Fruit fly (Drosophila melanogaster) whole organism, embryonic: ENCODE results near the gene CG32985.

Experiments
- CG10147 ChIP-seq: fragments of 200-800 bp; sonication (Bioruptor generic); optimal IDR thresholded peaks from 2 replicates; lab custom pipeline; 2019; ENCODE audit warnings: missing biosample characterization, mild to moderate bottlenecking, missing genetic modification characterization, moderate library complexity
- CG10267 ChIP-seq: fragments of 200-800 bp; sonication (Bioruptor generic); optimal IDR thresholded peaks from 2 replicates; lab custom pipeline; 2018; ENCODE audit warnings: missing biosample characterization, mild to moderate bottlenecking, missing genetic modification characterization, moderate library complexity
- CG10654 ChIP-seq: fragments of 200-800 bp; sonication (Bioruptor generic); optimal IDR thresholded peaks from 2 replicates; lab custom pipeline; 2016; ENCODE audit warnings: missing biosample characterization, missing genetic modification characterization
- CG10979 ChIP-seq: fragments of 200-800 bp; sonication (Bioruptor generic); optimal IDR thresholded peaks from 2 replicates; lab custom pipeline; 2018; ENCODE audit warnings: missing biosample characterization, mild to moderate bottlenecking, missing genetic modification characterization, moderate library complexity
- CG11085 ChIP-seq: fragments of 200-800 bp; sonication (Bioruptor generic); IDR thresholded peaks from 2 replicates; pipeline ENCODE4 v1.3.6; 2022; ENCODE audit warnings: missing biosample characterization, missing genetic modification characterization
- CG11456 ChIP-seq: fragments of 200-800 bp; sonication (Bioruptor generic); IDR thresholded peaks from 3 replicates; pipeline ENCODE4 v1.3.6; 2022; ENCODE audit warnings: missing biosample characterization, missing genetic modification characterization
- CG12104 ChIP-seq: fragments of 200-800 bp; sonication (Bioruptor generic); optimal IDR thresholded peaks from 3 replicates; lab custom pipeline; 2016; ENCODE audit warnings: missing biosample characterization, missing genetic modification characterization
- CG12769 ChIP-seq: fragments of 200-800 bp; sonication (Bioruptor generic); optimal IDR thresholded peaks from 2 replicates; lab custom pipeline; 2019; ENCODE audit warnings: missing biosample characterization, mild to moderate bottlenecking, missing genetic modification characterization, moderate library complexity
- CG13775 ChIP-seq: fragments of 200-800 bp; sonication (Bioruptor generic); optimal IDR thresholded peaks from 3 replicates; lab custom pipeline; 2017; ENCODE audit warnings: missing biosample characterization, mild to moderate bottlenecking, missing genetic modification characterization
- CG14014 ChIP-seq: fragments of 200-800 bp; sonication (Bioruptor generic); IDR thresholded peaks from 2 replicates; pipeline ENCODE4 v1.3.6; 2022; ENCODE audit warnings: missing biosample characterization, missing genetic modification characterization
- CG15479 ChIP-seq: fragments of 200-800 bp; sonication (Bioruptor generic); optimal IDR thresholded peaks from 3 replicates; lab custom pipeline; 2019; ENCODE audit warnings: missing biosample characterization, mild to moderate bottlenecking, missing genetic modification characterization, moderate library complexity
- CG1602 ChIP-seq: fragments of 200-800 bp; sonication (Bioruptor generic); optimal IDR thresholded peaks from 3 replicates; lab custom pipeline; 2016; ENCODE audit warnings: missing biosample characterization, missing genetic modification characterization
- CG16813 ChIP-seq: fragments of 200-800 bp; sonication (Bioruptor generic); IDR thresholded peaks from 3 replicates; pipeline ENCODE4 v1.3.6; 2022; ENCODE audit warnings: missing biosample characterization, missing genetic modification characterization; ENCODE audit not compliant: partially characterized antibody
- CG16863 ChIP-seq: fragments of 200-800 bp; sonication (Bioruptor generic); optimal IDR thresholded peaks from 3 replicates; lab custom pipeline; 2016; ENCODE audit warnings: missing biosample characterization, missing genetic modification characterization
- CG31441 ChIP-seq: fragments of 200-800 bp; sonication (Bioruptor generic); IDR thresholded peaks from 2 replicates; pipeline ENCODE4 v1.3.6; 2022; ENCODE audit warnings: missing biosample characterization, missing genetic modification characterization
- CG4360 ChIP-seq: fragments of 200-800 bp; sonication (Bioruptor generic); IDR thresholded peaks from 2 replicates; pipeline ENCODE4 v1.3.6; 2022; ENCODE audit warnings: missing biosample characterization, missing genetic modification characterization
- CG4404 ChIP-seq: fragments of 200-800 bp; sonication (Bioruptor generic); IDR thresholded peaks from 2 replicates; pipeline ENCODE4 v1.3.6; 2022; ENCODE audit warnings: missing biosample characterization, missing genetic modification characterization
- CG4854 ChIP-seq: fragments of 200-800 bp; sonication (Bioruptor generic); optimal IDR thresholded peaks from 2 replicates; lab custom pipeline; 2016; ENCODE audit warnings: missing biosample characterization, missing genetic modification characterization, inconsistent platforms
- CG5180 ChIP-seq: fragments of 200-800 bp; sonication (Bioruptor generic); optimal IDR thresholded peaks from 3 replicates; lab custom pipeline; 2017; ENCODE audit warnings: missing biosample characterization, missing genetic modification characterization, mild to moderate bottlenecking, moderate library complexity, missing genetic modification reagents
- CG7271 ChIP-seq: fragments of 200-800 bp; sonication (Bioruptor generic); optimal IDR thresholded peaks from 2 replicates; lab custom pipeline; 2018; ENCODE audit warnings: missing biosample characterization, mild to moderate bottlenecking, missing genetic modification characterization, moderate library complexity
- CG9932 ChIP-seq: fragments of 200-800 bp; sonication (Bioruptor generic); IDR thresholded peaks from 2 replicates; pipeline ENCODE4 v1.3.6; 2022; ENCODE audit warnings: missing biosample characterization, missing genetic modification characterization
- CHES-1-like ChIP-seq: fragments of 200-800 bp; sonication (Bioruptor generic); optimal IDR thresholded peaks from 2 replicates; lab custom pipeline; 2016; ENCODE audit warnings: missing biosample characterization, missing genetic modification characterization
- D ChIP-seq, 2 experiments: fragments of 200-800 bp in 1 of 2; fragments of >200 bp in 1 of 2; sonication (Bioruptor generic) in 1 of 2; optimal IDR thresholded peaks; 2 replicates in 1 of 2; 3 replicates in 1 of 2; lab custom pipeline; 2017; ENCODE audit warnings: mild to moderate bottlenecking in 1 of 2, missing biosample characterization in 1 of 2, missing genetic modification characterization in 1 of 2, missing genetic modification reagents in 1 of 2
- HLHmδ ChIP-seq: fragments of 200-800 bp; sonication (Bioruptor generic); optimal IDR thresholded peaks from 2 replicates; lab custom pipeline; 2018; ENCODE audit warnings: missing biosample characterization, mild to moderate bottlenecking, missing genetic modification characterization, moderate library complexity
- Hey ChIP-seq: fragments of 200-800 bp; sonication (Bioruptor generic); optimal IDR thresholded peaks from 3 replicates; lab custom pipeline; 2018; ENCODE audit warnings: missing biosample characterization, mild to moderate bottlenecking, missing genetic modification characterization
- HmgD ChIP-seq: fragments of 200-800 bp; sonication (Bioruptor generic); optimal IDR thresholded peaks from 3 replicates; lab custom pipeline; 2016; ENCODE audit warnings: missing biosample characterization, missing genetic modification characterization
- Mad ChIP-seq: fragments of 200-800 bp; sonication (Bioruptor generic); optimal IDR thresholded peaks from 2 replicates; lab custom pipeline; 2016; ENCODE audit warnings: missing biosample characterization, missing genetic modification characterization
- Med ChIP-seq: fragments of 200-800 bp; sonication (Bioruptor generic); peaks from one replicate; lab custom pipeline; 2016; ENCODE audit warnings: missing biosample characterization, missing genetic modification characterization, mild to moderate bottlenecking, inconsistent platforms, moderate library complexity
- Meics ChIP-seq: fragments of 200-800 bp; sonication (Bioruptor generic); optimal IDR thresholded peaks from 2 replicates; lab custom pipeline; 2017; ENCODE audit warnings: missing biosample characterization, mild to moderate bottlenecking, missing genetic modification characterization
- Nf-YC ChIP-seq: fragments of 200-800 bp; optimal IDR thresholded peaks from 3 replicates; lab custom pipeline; 2019; ENCODE audit warnings: missing biosample characterization, mild to moderate bottlenecking, missing genetic modification characterization, moderate library complexity
- Oaz ChIP-seq: fragments of 200-800 bp; sonication (Bioruptor generic); IDR thresholded peaks from 2 replicates; pipeline ENCODE4 v1.3.6; 2022; ENCODE audit warnings: missing biosample characterization, missing genetic modification characterization
- TFAM ChIP-seq: fragments of 200-800 bp; sonication (Bioruptor generic); optimal IDR thresholded peaks from 2 replicates; lab custom pipeline; 2017; ENCODE audit warnings: missing biosample characterization, missing genetic modification characterization, inconsistent platforms
- Taf1 ChIP-seq: fragments of 200-800 bp; sonication (Bioruptor generic); IDR thresholded peaks from 2 replicates; pipeline ENCODE4 v1.3.6; 2022; ENCODE audit warnings: missing biosample characterization, missing genetic modification characterization
- cg ChIP-seq: fragments of 200-800 bp; sonication (Bioruptor generic); optimal IDR thresholded peaks from 3 replicates; lab custom pipeline; 2019; ENCODE audit warnings: missing biosample characterization, mild to moderate bottlenecking, missing genetic modification characterization, moderate library complexity
- dmrt99B ChIP-seq: fragments of 200-800 bp; sonication (Bioruptor generic); optimal IDR thresholded peaks from 2 replicates; lab custom pipeline; 2018; ENCODE audit warnings: missing biosample characterization, mild to moderate bottlenecking, missing genetic modification characterization, moderate library complexity
- gem ChIP-seq: fragments of 200-800 bp; sonication (Bioruptor generic); optimal IDR thresholded peaks from 2 replicates; lab custom pipeline; 2019; ENCODE audit warnings: missing biosample characterization, mild to moderate bottlenecking, missing genetic modification characterization, moderate library complexity
- gt ChIP-seq: fragments of 200-800 bp; sonication (Bioruptor generic); IDR thresholded peaks from 2 replicates; pipeline ENCODE4 v1.3.6; 2022; ENCODE audit warnings: missing biosample characterization, missing genetic modification characterization
- jing ChIP-seq: fragments of 200-800 bp; sonication (Bioruptor generic); optimal IDR thresholded peaks from 2 replicates; lab custom pipeline; 2018; ENCODE audit warnings: missing biosample characterization, mild to moderate bottlenecking, missing genetic modification characterization
- jumu ChIP-seq: fragments of 200-800 bp; sonication (Bioruptor generic); optimal IDR thresholded peaks from 3 replicates; lab custom pipeline; 2016; ENCODE audit warnings: missing biosample characterization, missing genetic modification characterization
- lmd ChIP-seq: fragments of 200-800 bp; sonication (Bioruptor generic); IDR thresholded peaks from 2 replicates; pipeline ENCODE4 v1.3.6; 2022; ENCODE audit warnings: missing biosample characterization, missing genetic modification characterization
- mld ChIP-seq: fragments of 200-800 bp; sonication (Bioruptor generic); IDR thresholded peaks from 3 replicates; pipeline ENCODE4 v1.3.6; 2022; ENCODE audit warnings: missing biosample characterization, missing genetic modification characterization; ENCODE audit not compliant: partially characterized antibody
- onecut ChIP-seq: fragments of 200-800 bp; sonication (Bioruptor generic); IDR thresholded peaks from 2 replicates; pipeline ENCODE4 v1.3.6; 2022; ENCODE audit warnings: missing biosample characterization, missing genetic modification characterization
- otp ChIP-seq: fragments of 200-800 bp; sonication (Bioruptor generic); IDR thresholded peaks from 3 replicates; pipeline ENCODE4, ENCODE4 v1.3.6; 2022; ENCODE audit warnings: missing biosample characterization, missing genetic modification characterization
- pnt ChIP-seq: fragments of 200-800 bp; sonication (Bioruptor generic); optimal IDR thresholded peaks from 3 replicates; lab custom pipeline; 2016; ENCODE audit warnings: missing biosample characterization, missing genetic modification characterization
- salm ChIP-seq: fragments of 200-800 bp; sonication (Bioruptor generic); optimal IDR thresholded peaks from 2 replicates; lab custom pipeline; 2018; ENCODE audit warnings: missing biosample characterization, mild to moderate bottlenecking, missing genetic modification characterization
- tup ChIP-seq: fragments of 200-800 bp; sonication (Bioruptor generic); optimal IDR thresholded peaks from 2 replicates; lab custom pipeline; 2016; ENCODE audit warnings: missing biosample characterization, mild to moderate bottlenecking, missing genetic modification characterization, moderate library complexity
- wek ChIP-seq: fragments of 200-800 bp; sonication (Bioruptor generic); optimal IDR thresholded peaks from 3 replicates; lab custom pipeline; 2018; ENCODE audit warnings: missing biosample characterization, mild to moderate bottlenecking, missing genetic modification characterization, moderate library complexity
- z ChIP-seq: fragments of 200-800 bp; sonication (Bioruptor generic); IDR thresholded peaks from 3 replicates; pipeline ENCODE4 v1.3.6; 2022; ENCODE audit warnings: missing biosample characterization, missing genetic modification characterization

CG32985 gene

DNA sequence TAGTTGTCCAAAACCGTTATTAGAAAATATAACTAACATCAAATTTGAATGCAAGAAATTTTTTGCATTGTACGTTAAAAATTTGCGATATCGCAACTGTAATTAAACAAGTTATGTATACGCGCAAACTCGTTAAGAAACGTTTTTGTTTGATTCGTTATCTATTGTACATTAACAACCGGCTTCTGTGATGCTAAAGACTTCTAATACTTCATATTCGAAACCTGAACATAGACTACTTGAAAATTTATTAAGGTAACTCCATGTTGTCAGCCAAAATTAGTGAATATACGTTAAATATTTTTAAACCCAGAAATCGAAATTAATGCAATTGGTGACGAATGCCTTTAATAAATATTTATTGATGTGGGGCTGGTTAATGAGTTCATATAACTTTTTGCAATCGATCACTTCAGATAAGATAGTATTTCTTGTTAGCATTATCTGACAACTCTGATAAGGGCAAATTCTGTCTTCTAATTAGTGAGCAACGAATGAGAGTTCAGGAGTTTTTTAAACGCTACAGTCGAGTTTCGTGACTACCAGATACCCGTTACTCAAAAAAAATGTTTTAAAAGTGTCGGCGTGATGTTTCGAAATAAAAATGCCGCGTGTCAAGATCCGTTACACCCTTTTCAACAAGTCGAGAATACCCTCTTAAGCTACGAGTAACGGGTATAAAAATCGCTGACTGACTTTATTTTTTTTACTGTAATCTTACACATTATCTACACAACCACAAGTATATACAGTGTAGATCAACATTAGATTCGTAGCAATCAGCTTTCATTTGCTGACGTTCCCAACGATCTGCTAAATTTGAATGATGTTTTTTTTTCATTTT is 9.9 kb upstream of the CG32985 start (continued):
- TF ChIP-seq CG9932 (peak; percentile 65), Med (GFP tag; lab: Kevin White, UChicago) (peak; percentile 93), CG16863 (peak; percentile 6), Taf1 (GFP tag; lab: Robert Waterston, UW) (no peak), z (GFP tag; lab: Robert Waterston, UW) (no peak), jing (GFP tag; lab: Kevin White, UChicago) (no peak), CHES-1-like (GFP tag; lab: Kevin White, UChicago) (peak; percentile 17), CG4854 (no peak), CG5180 (GFP tag; lab: Kevin White, UChicago) (peak; percentile 5), CG12104 (no peak), wek (GFP tag; lab: Kevin White, UChicago) (peak; percentile 10), onecut (GFP tag; lab: Robert Waterston, UW) (no peak), otp (GFP tag; lab: Robert Waterston, UW) (peak; percentile 38; the same call in 1 of the 3 replicates), CG11085 (peak; percentile 31; the same call in 1 of the 2 replicates), CG14014 (GFP tag; lab: Robert Waterston, UW) (peak; percentile 61; the same call in 1 of the 2 replicates), CG15479 (GFP tag; lab: Kevin White, UChicago) (no peak), HLHmδ (GFP tag; lab: Kevin White, UChicago) (no peak), Oaz (GFP tag; lab: Robert Waterston, UW) (no peak), salm (no peak), CG31441 (0 out of 2 replicates have a peak, but pooled peaks have one; percentile 37), dmrt99B (tag; lab: Kevin White, UChicago) (peak; percentile 37), lmd (GFP tag; lab: Robert Waterston, UW) (peak; percentile 60), Mad (peak; percentile 1), CG10654 (GFP tag; lab: Kevin White, UChicago) (no peak), Hey (tag; lab: Kevin White, UChicago) (no peak), CG10267 (tag; lab: Kevin White, UChicago) (no peak), CG4404 (GFP tag; lab: Robert Waterston, UW) (no peak), CG7271 (no peak), CG16813 (GFP tag; lab: Robert Waterston, UW) (peak; percentile 74), TFAM (GFP tag; lab: Kevin White, UChicago) (no peak), pnt (GFP tag; lab: Kevin White, UChicago) (no peak), cg (GFP tag; lab: Kevin White, UChicago) (no peak), CG10147 (GFP tag; lab: Kevin White, UChicago) (no peak), CG11456 (GFP tag; lab: Robert Waterston, UW) (no peak), CG4360 (GFP tag; lab: Robert Waterston, UW) (peak; percentile 26; the same call in 1 of the 2 replicates), mld (GFP tag; lab: Robert Waterston, UW) (no peak), jumu (GFP tag; lab: Kevin White, UChicago) (no peak), tup (GFP tag; lab: Kevin White, UChicago) (no peak), Nf-YC (tag; lab: Kevin White, UChicago) (no peak), CG13775 (peak; percentile 16), gem (tag; lab: Kevin White, UChicago) (peak; percentile 61), Meics (peak; percentile 77), CG10979 (tag; lab: Kevin White, UChicago) (peak; percentile 27), HmgD (peak; percentile 49), gt (GFP tag; lab: Robert Waterston, UW) (no peak), CG1602 (peak; percentile 4), CG12769 (tag; lab: Kevin White, UChicago) (peak; percentile 56), D (optimal IDR thresholded peaks at IDR 0.05; lab: Kevin White, UChicago) (no peak), D (GFP tag; optimal IDR thresholded peaks at IDR 0.05; lab: Kevin White, UChicago) (no peak)
